Worm (Caenorhabditis elegans) whole organism, late embryonic: Measurements from ENCODE around the gene ints-13.
A peak's percentile ranks its signal among the peaks of the same experiment; 100 is the strongest.

Experiments used
- C08G9.2 ChIP-seq: sonication (generic microtip); optimal IDR thresholded peaks from 2 replicates; lab custom pipeline; 2016; ENCODE audit warnings: mild to moderate bottlenecking, missing genetic modification characterization, moderate library complexity, missing compliant biosample characterization
- C38D4.7 ChIP-seq: fragments of 200-800 bp; sonication (Bioruptor generic); optimal IDR thresholded peaks from 2 replicates; lab custom pipeline; 2018; ENCODE audit warnings: mild to moderate bottlenecking, missing genetic modification characterization, moderate library complexity, missing compliant biosample characterization
- K09A11.1 ChIP-seq: sonication (generic microtip); optimal IDR thresholded peaks from 2 replicates; lab custom pipeline; 2017; ENCODE audit warnings: antibody characterized with exemption, mild to moderate bottlenecking, missing genetic modification characterization, missing compliant biosample characterization; ENCODE audit not compliant: insufficient read depth
- ama-1 ChIP-seq: fragments of 150-350 bp; optimal IDR thresholded peaks from 2 replicates; lab custom pipeline; 2014
- ceh-18 ChIP-seq: sonication (generic microtip); optimal IDR thresholded peaks from 2 replicates; lab custom pipeline; 2016; ENCODE audit warnings: missing genetic modification characterization, missing compliant biosample characterization
- ceh-31 ChIP-seq: sonication (generic microtip); optimal IDR thresholded peaks from 2 replicates; lab custom pipeline; 2016; ENCODE audit warnings: missing genetic modification characterization, missing compliant biosample characterization
- ceh-34 ChIP-seq: sonication (generic microtip); optimal IDR thresholded peaks from 2 replicates; lab custom pipeline; 2016; ENCODE audit warnings: mild to moderate bottlenecking, missing genetic modification characterization, missing compliant biosample characterization
- ceh-45 ChIP-seq: fragments of 200-800 bp; sonication (Bioruptor generic); IDR thresholded peaks from 2 replicates; pipeline ENCODE4 v1.3.6; 2022; ENCODE audit warnings: missing genetic modification reagents, missing genetic modification characterization, missing compliant biosample characterization
- dve-1 ChIP-seq: sonication (generic microtip); optimal IDR thresholded peaks from 2 replicates; lab custom pipeline; 2017; ENCODE audit warnings: antibody characterized with exemption, mild to moderate bottlenecking, missing genetic modification characterization, missing compliant biosample characterization
- elt-2 ChIP-seq: sonication (generic microtip); optimal IDR thresholded peaks from 2 replicates; lab custom pipeline; 2016; ENCODE audit warnings: missing genetic modification reagents, missing genetic modification characterization, missing compliant biosample characterization
- elt-4 ChIP-seq: sonication (generic microtip); optimal IDR thresholded peaks from 2 replicates; lab custom pipeline; 2016; ENCODE audit warnings: missing genetic modification characterization, missing compliant biosample characterization
- ets-4 ChIP-seq: sonication (generic microtip); optimal IDR thresholded peaks from 2 replicates; lab custom pipeline; 2016; ENCODE audit warnings: missing genetic modification characterization, missing compliant biosample characterization
- fax-1 ChIP-seq: sonication (generic microtip); optimal IDR thresholded peaks from 2 replicates; lab custom pipeline; 2016; ENCODE audit warnings: missing genotype, missing genetic modification characterization, missing compliant biosample characterization
- fkh-10 ChIP-seq: fragments of 150-350 bp; optimal IDR thresholded peaks from 2 replicates; lab custom pipeline; 2014; ENCODE audit warnings: missing biosample characterization, missing genetic modification reagents, missing genetic modification characterization
- fkh-6 ChIP-seq: sonication (generic microtip); optimal IDR thresholded peaks from 2 replicates; lab custom pipeline; 2016; ENCODE audit warnings: missing genetic modification characterization, missing compliant biosample characterization
- gmeb-2 ChIP-seq: sonication (generic microtip); optimal IDR thresholded peaks from 2 replicates; lab custom pipeline; 2016; ENCODE audit warnings: missing genetic modification characterization, inconsistent platforms, missing compliant biosample characterization
- hlh-13 ChIP-seq: fragments of 200-800 bp; sonication (Bioruptor generic); optimal IDR thresholded peaks from 2 replicates; lab custom pipeline; 2018; ENCODE audit warnings: mild to moderate bottlenecking, missing genetic modification characterization, missing compliant biosample characterization
- hlh-30 ChIP-seq: sonication (generic microtip); optimal IDR thresholded peaks from 2 replicates; lab custom pipeline; 2017; ENCODE audit warnings: antibody characterized with exemption, missing genetic modification characterization, missing compliant biosample characterization; ENCODE audit not compliant: insufficient read depth
- hlh-8 ChIP-seq: sonication (generic microtip); optimal IDR thresholded peaks from 2 replicates; lab custom pipeline; 2016; ENCODE audit warnings: missing genotype, missing genetic modification characterization, missing compliant biosample characterization
- nfya-1 ChIP-seq: sonication (generic microtip); optimal IDR thresholded peaks from 2 replicates; lab custom pipeline; 2017; ENCODE audit warnings: missing genetic modification characterization, mild to moderate bottlenecking, missing compliant biosample characterization, antibody characterized with exemption, moderate library complexity
- nhr-11 ChIP-seq: fragments of 150-350 bp; optimal IDR thresholded peaks from 2 replicates; lab custom pipeline; 2014; ENCODE audit warnings: missing biosample characterization, missing genetic modification characterization
- nhr-232 ChIP-seq: sonication (generic microtip); optimal IDR thresholded peaks from 2 replicates; lab custom pipeline; 2016; ENCODE audit warnings: missing genetic modification characterization, missing compliant biosample characterization
- npax-4 ChIP-seq: sonication (generic microtip); optimal IDR thresholded peaks from 2 replicates; lab custom pipeline; 2016; ENCODE audit warnings: missing genetic modification characterization, missing compliant biosample characterization
- odd-2 ChIP-seq: sonication (generic microtip); optimal IDR thresholded peaks from 2 replicates; lab custom pipeline; 2017; ENCODE audit warnings: antibody characterized with exemption, mild to moderate bottlenecking, missing genetic modification characterization, missing compliant biosample characterization
- pax-1 ChIP-seq: fragments of 150-350 bp; optimal IDR thresholded peaks from 2 replicates; lab custom pipeline; 2014; ENCODE audit warnings: missing biosample characterization, missing genetic modification characterization
- pha-4 ChIP-seq: fragments of 150-350 bp; optimal IDR thresholded peaks from 2 replicates; lab custom pipeline; 2018; ENCODE audit warnings: missing biosample characterization, missing genetic modification reagents, missing genetic modification characterization
- pqm-1 ChIP-seq: sonication (generic microtip); optimal IDR thresholded peaks from 2 replicates; lab custom pipeline; 2016; ENCODE audit warnings: missing genetic modification characterization, missing compliant biosample characterization
- rnt-1 ChIP-seq: sonication (generic microtip); optimal IDR thresholded peaks from 2 replicates; lab custom pipeline; 2016; ENCODE audit warnings: missing genetic modification characterization, missing compliant biosample characterization
- sox-2 ChIP-seq: fragments of 200-800 bp; sonication (Bioruptor generic); IDR thresholded peaks from 2 replicates; pipeline ENCODE4 v1.3.6; 2022; ENCODE audit warnings: missing genetic modification reagents, missing genetic modification characterization, missing compliant biosample characterization
- tbx-2 ChIP-seq: sonication (generic microtip); optimal IDR thresholded peaks from 2 replicates; lab custom pipeline; 2016; ENCODE audit warnings: missing genetic modification characterization, missing compliant biosample characterization
- unc-3 ChIP-seq, 2 experiments: fragments of 200-800 bp in 1 of 2; sonication (Bioruptor generic) in 1 of 2; sonication (generic microtip) in 1 of 2; conservative IDR thresholded peaks in 1 of 2; optimal IDR thresholded peaks in 1 of 2; 2 replicates each; pipeline versions ENCODE4 v1.3.6 to Lab custom; 2016 to 2022; ENCODE audit warnings: missing compliant biosample characterization in 2 of 2, missing genetic modification characterization in 2 of 2, missing genetic modification reagents in 1 of 2
- unc-42 ChIP-seq: sonication (generic microtip); optimal IDR thresholded peaks from 2 replicates; lab custom pipeline; 2016; ENCODE audit warnings: missing genotype, missing genetic modification characterization, missing compliant biosample characterization
- unc-55 ChIP-seq: sonication (generic microtip); optimal IDR thresholded peaks from 2 replicates; lab custom pipeline; 2017; ENCODE audit warnings: missing biosample characterization, missing genetic modification reagents, missing genetic modification characterization
- zip-5 ChIP-seq: sonication (generic microtip); optimal IDR thresholded peaks from 2 replicates; lab custom pipeline; 2016; ENCODE audit warnings: missing genetic modification characterization, missing compliant biosample characterization
- ztf-16 ChIP-seq: sonication (generic microtip); optimal IDR thresholded peaks from 2 replicates; lab custom pipeline; 2017; ENCODE audit warnings: missing genetic modification characterization, missing compliant biosample characterization

The ints-13 gene

ce11 chrIV:259142-259541 lies 21.9 kb upstream of the ints-13 start, which contains the start of gene dpy-9:
TSS of gene dpy-9 (minus strand) at chrIV:259204.
- no peak for TF ChIP-seq elt-2 (tag; lab: Kevin White, UChicago)
- TF ChIP-seq zip-5 (tag; lab: Kevin White, UChicago), result no peak
- TF ChIP-seq elt-4 (tag; lab: Kevin White, UChicago), result no peak

- TF ChIP-seq pax-1 (tag; lab: Kevin White, UChicago) (no peak), pha-4 (no peak), C38D4.7 (GFP tag; lab: Kevin White, UChicago) (no peak), npax-4 (tag; lab: Kevin White, UChicago) (no peak), hlh-30 (tag; lab: Kevin White, UChicago) (no peak), fkh-10 (GFP tag; lab: Kevin White, UChicago) (no peak), ceh-45 (GFP tag; lab: Robert Waterston, UW) (no peak), pqm-1 (tag; lab: Kevin White, UChicago) (no peak), nhr-232 (no peak), ama-1 (lab: Kevin White, UChicago) (no peak), rnt-1 (no peak), hlh-13 (GFP tag; lab: Kevin White, UChicago) (no peak), K09A11.1 (tag; lab: Kevin White, UChicago) (no peak), unc-3 (GFP tag; conservative IDR thresholded peaks at IDR 0.05; lab: Robert Waterston, UW) (no peak), unc-3 (tag; optimal IDR thresholded peaks at IDR 0.05; lab: Kevin White, UChicago) (no peak)
Measured at ce11 chrIV:258362-258761, 21.1 kb upstream of the ints-13 start.

DNA sequence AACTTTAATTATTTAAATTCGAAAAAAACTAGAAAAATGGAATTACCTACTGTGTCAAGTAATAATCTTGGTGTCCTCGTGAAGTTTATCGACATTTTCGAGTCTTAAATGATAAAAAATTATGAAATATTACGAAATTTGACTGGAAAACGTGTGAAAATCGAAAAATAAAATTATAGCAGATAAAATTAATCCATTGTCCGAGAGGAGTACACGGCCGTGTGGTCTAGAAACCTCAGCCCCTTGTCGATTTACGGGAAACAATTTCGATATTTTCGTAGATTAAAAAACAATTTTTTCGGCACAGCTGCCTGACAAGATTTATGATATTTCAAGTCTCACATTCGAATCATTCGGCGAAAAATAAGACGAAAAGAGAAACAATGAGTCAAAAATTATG lies 19.8 kb upstream of the ints-13 start, which contains the start of gene R02D3.8:
TSS of gene R02D3.8 (minus strand) at position 109 of the 400 bp plus-strand sequence.
- no peak for TF ChIP-seq hlh-8 (tag; lab: Kevin White, UChicago)
- TF ChIP-seq ets-4 (tag; lab: Kevin White, UChicago), result no peak
- TF ChIP-seq dve-1 (tag; lab: Kevin White, UChicago), result no peak
- no peak for TF ChIP-seq pha-4
- peak; percentile 27 for TF ChIP-seq tbx-2 (tag; lab: Kevin White, UChicago)
- TF ChIP-seq pqm-1 (tag; lab: Kevin White, UChicago), result no peak
- peak; percentile 12 for TF ChIP-seq C08G9.2
- no peak for TF ChIP-seq ztf-16 (tag; lab: Kevin White, UChicago)
- TF ChIP-seq ceh-31, result peak; percentile 41
- TF ChIP-seq hlh-30 (tag; lab: Kevin White, UChicago), result no peak

- TF ChIP-seq tbx-2 (tag; lab: Kevin White, UChicago) (peak; percentile 31), fkh-6 (tag; lab: Kevin White, UChicago) (no peak), unc-55 (GFP tag; lab: Kevin White, UChicago) (peak; percentile 71), rnt-1 (peak; percentile 7), ceh-34 (tag; lab: Kevin White, UChicago) (peak; percentile 48), elt-2 (tag; lab: Kevin White, UChicago) (peak; percentile 45), pax-1 (tag; lab: Kevin White, UChicago) (peak; percentile 64), dve-1 (tag; lab: Kevin White, UChicago) (peak; percentile 77), ceh-18 (tag; lab: Kevin White, UChicago) (peak; percentile 23), nhr-11 (no peak), unc-42 (tag; lab: Kevin White, UChicago) (peak; percentile 67), ztf-16 (tag; lab: Kevin White, UChicago) (peak; percentile 32), ceh-31 (peak; percentile 54), nfya-1 (peak; percentile 74), gmeb-2 (no peak), fax-1 (tag; lab: Kevin White, UChicago) (no peak), nhr-232 (no peak)
Measured at ce11 chrIV:255379-255857, 18.2 kb upstream of the ints-13 start, which contains the start of gene rcat-1. TSS of gene rcat-1 (minus strand) at chrIV:255429.

- no peak for TF ChIP-seq sox-2 (GFP tag; lab: Robert Waterston, UW)
- no peak for TF ChIP-seq odd-2 (tag; lab: Kevin White, UChicago)
- TF ChIP-seq, all 69 proteins: peak for 0
Measured at ce11 chrIV:252454-252853, 15.2 kb upstream of the ints-13 start, which contains the start of gene grl-19. TSS of gene grl-19 (minus strand) at chrIV:252554.
